Fruit fly (Drosophila melanogaster) whole organism, embryonic: ENCODE results near the gene CG43980.
A peak's percentile ranks its signal among the peaks of the same experiment; 100 is the strongest.

Experiments used
- CG10543 ChIP-seq: fragments of 200-800 bp; sonication (Bioruptor generic); optimal IDR thresholded peaks from 3 replicates; lab custom pipeline; 2017; ENCODE audit warnings: missing biosample characterization, mild to moderate bottlenecking, missing genetic modification characterization, moderate library complexity
- CG11456 ChIP-seq: fragments of 200-800 bp; sonication (Bioruptor generic); IDR thresholded peaks from 3 replicates; pipeline ENCODE4 v1.3.6; 2022; ENCODE audit warnings: missing biosample characterization, missing genetic modification characterization
- CG11723 ChIP-seq: fragments of 200-800 bp; sonication (Bioruptor generic); optimal IDR thresholded peaks from 2 replicates; lab custom pipeline; 2017; ENCODE audit warnings: missing biosample characterization, mild to moderate bottlenecking, missing genetic modification characterization
- CG12219 ChIP-seq: fragments of 200-800 bp; sonication (Bioruptor generic); optimal IDR thresholded peaks from 3 replicates; lab custom pipeline; 2018; ENCODE audit warnings: missing biosample characterization, mild to moderate bottlenecking, missing genetic modification characterization
- CG12769 ChIP-seq: fragments of 200-800 bp; sonication (Bioruptor generic); optimal IDR thresholded peaks from 2 replicates; lab custom pipeline; 2019; ENCODE audit warnings: missing biosample characterization, mild to moderate bottlenecking, missing genetic modification characterization, moderate library complexity
- CG12942 ChIP-seq: fragments of 200-800 bp; sonication (Bioruptor generic); optimal IDR thresholded peaks from 3 replicates; lab custom pipeline; 2016; ENCODE audit warnings: missing biosample characterization, missing genetic modification characterization
- CG13424 ChIP-seq: fragments of 200-800 bp; sonication (Bioruptor generic); optimal IDR thresholded peaks from 2 replicates; lab custom pipeline; 2019; ENCODE audit warnings: missing biosample characterization, mild to moderate bottlenecking, missing genetic modification characterization, moderate library complexity
- CG14710 ChIP-seq: fragments of 200-800 bp; sonication (Bioruptor generic); optimal IDR thresholded peaks from 3 replicates; lab custom pipeline; 2019; ENCODE audit warnings: missing biosample characterization, mild to moderate bottlenecking, missing genetic modification characterization, moderate library complexity
- CG15073 ChIP-seq: fragments of 200-800 bp; sonication (Bioruptor generic); optimal IDR thresholded peaks from 2 replicates; lab custom pipeline; 2016; ENCODE audit warnings: missing biosample characterization, missing genetic modification characterization
- CG16813 ChIP-seq: fragments of 200-800 bp; sonication (Bioruptor generic); IDR thresholded peaks from 3 replicates; pipeline ENCODE4 v1.3.6; 2022; ENCODE audit warnings: missing biosample characterization, missing genetic modification characterization; ENCODE audit not compliant: partially characterized antibody
- CG17829 ChIP-seq: fragments of 200-800 bp; optimal IDR thresholded peaks from 2 replicates; lab custom pipeline; 2019; ENCODE audit warnings: missing biosample characterization, mild to moderate bottlenecking, missing genetic modification characterization, moderate library complexity
- CG2129 ChIP-seq: fragments of 200-800 bp; sonication (Bioruptor generic); IDR thresholded peaks from 2 replicates; pipeline ENCODE4 v1.3.6; 2022; ENCODE audit warnings: missing biosample characterization, missing genetic modification characterization; ENCODE audit not compliant: partially characterized antibody
- CG31388 ChIP-seq: fragments of 200-800 bp; sonication (Bioruptor generic); optimal IDR thresholded peaks from 2 replicates; lab custom pipeline; 2016; ENCODE audit warnings: missing biosample characterization, missing genetic modification characterization
- CG4328 ChIP-seq: fragments of 200-800 bp; sonication (Bioruptor generic); optimal IDR thresholded peaks from 3 replicates; lab custom pipeline; 2017; ENCODE audit warnings: missing biosample characterization, missing genetic modification reagents, missing genetic modification characterization
- CG4404 ChIP-seq: fragments of 200-800 bp; sonication (Bioruptor generic); IDR thresholded peaks from 2 replicates; pipeline ENCODE4 v1.3.6; 2022; ENCODE audit warnings: missing biosample characterization, missing genetic modification characterization
- CG4424 ChIP-seq: fragments of 200-800 bp; sonication (Bioruptor generic); optimal IDR thresholded peaks from 3 replicates; lab custom pipeline; 2016; ENCODE audit warnings: missing biosample characterization, missing genetic modification characterization
- CG6689 ChIP-seq: fragments of 200-800 bp; sonication (Bioruptor generic); IDR thresholded peaks from 2 replicates; pipeline ENCODE4 v1.3.6; 2022; ENCODE audit warnings: missing biosample characterization, missing genetic modification characterization
- CG8765 ChIP-seq: fragments of 200-800 bp; sonication (Bioruptor generic); IDR thresholded peaks from 2 replicates; pipeline ENCODE4 v1.3.6; 2022; ENCODE audit warnings: missing biosample characterization, missing genetic modification characterization
- CG9609 ChIP-seq: fragments of 200-800 bp; sonication (Bioruptor generic); optimal IDR thresholded peaks from 3 replicates; lab custom pipeline; 2016; ENCODE audit warnings: missing biosample characterization, missing genetic modification characterization
- Chrac-16 ChIP-seq: fragments of 200-800 bp; sonication (Bioruptor generic); optimal IDR thresholded peaks from 3 replicates; lab custom pipeline; 2016; ENCODE audit warnings: missing biosample characterization, missing genetic modification characterization
- CkIIα-i1 ChIP-seq: fragments of 200-800 bp; sonication (Bioruptor generic); IDR thresholded peaks from 2 replicates; pipeline ENCODE4 v1.3.6; 2022; ENCODE audit warnings: missing biosample characterization, missing genetic modification characterization
- CoRest ChIP-seq: fragments of 200-800 bp; sonication (Bioruptor generic); optimal IDR thresholded peaks from 3 replicates; lab custom pipeline; 2018; ENCODE audit warnings: missing biosample characterization, mild to moderate bottlenecking, missing genetic modification characterization, moderate library complexity
- Dip2 ChIP-seq: fragments of 200-800 bp; sonication (Bioruptor generic); IDR thresholded peaks from 2 replicates; pipeline ENCODE4 v1.3.6; 2022; ENCODE audit warnings: missing biosample characterization, missing genetic modification characterization
- Dip3 ChIP-seq: fragments of 200-800 bp; sonication (Bioruptor generic); optimal IDR thresholded peaks from 3 replicates; lab custom pipeline; 2016; ENCODE audit warnings: missing biosample characterization, missing genetic modification characterization
- H2.0 ChIP-seq: fragments of 200-800 bp; sonication (Bioruptor generic); IDR thresholded peaks from 2 replicates; pipeline ENCODE4 v1.3.6; 2022; ENCODE audit warnings: missing biosample characterization, missing genetic modification characterization
- HLH4C ChIP-seq: fragments of 200-800 bp; sonication (Bioruptor generic); IDR thresholded peaks from 3 replicates; pipeline ENCODE4 v1.3.6; 2022; ENCODE audit warnings: missing biosample characterization, missing genetic modification characterization; ENCODE audit not compliant: partially characterized antibody
- Hr51 ChIP-seq, 2 experiments: fragments of 200-800 bp; sonication (Bioruptor generic); optimal IDR thresholded peaks; 2 replicates in 1 of 2; 3 replicates in 1 of 2; lab custom pipeline; 2016 to 2018; ENCODE audit warnings: missing biosample characterization in 2 of 2, missing genetic modification characterization in 2 of 2, mild to moderate bottlenecking in 1 of 2, moderate library complexity in 1 of 2
- Max ChIP-seq: fragments of 200-800 bp; sonication (Bioruptor generic); optimal IDR thresholded peaks from 2 replicates; lab custom pipeline; 2016; ENCODE audit warnings: missing biosample characterization, mild to moderate bottlenecking, missing genetic modification characterization
- Neu2 ChIP-seq: fragments of 200-800 bp; sonication (Bioruptor generic); optimal IDR thresholded peaks from 3 replicates; lab custom pipeline; 2016; ENCODE audit warnings: missing biosample characterization, missing genetic modification characterization, borderline replicate concordance
- Oli ChIP-seq: fragments of 200-800 bp; sonication (Bioruptor generic); optimal IDR thresholded peaks from 2 replicates; lab custom pipeline; 2018; ENCODE audit warnings: missing biosample characterization, mild to moderate bottlenecking, missing genetic modification characterization, moderate library complexity
- Rx ChIP-seq: fragments of 200-800 bp; sonication (Bioruptor generic); IDR thresholded peaks from 2 replicates; pipeline ENCODE4 v1.3.6; 2022; ENCODE audit warnings: missing biosample characterization, missing genetic modification characterization
- Stat92E ChIP-seq, 3 experiments: fragments of >200 bp in 2 of 3; fragments of 200-800 bp in 1 of 3; sonication (Bioruptor generic) in 1 of 3; optimal IDR thresholded peaks; 2 replicates each; lab custom pipeline; 2017 to 2019; ENCODE audit warnings: missing biosample characterization in 3 of 3, missing genetic modification characterization in 3 of 3, mild to moderate bottlenecking in 1 of 3, moderate library complexity in 1 of 3
- TFAM ChIP-seq: fragments of 200-800 bp; sonication (Bioruptor generic); optimal IDR thresholded peaks from 2 replicates; lab custom pipeline; 2017; ENCODE audit warnings: missing biosample characterization, missing genetic modification characterization, inconsistent platforms
- caup ChIP-seq: fragments of 200-800 bp; sonication (Bioruptor generic); optimal IDR thresholded peaks from 3 replicates; lab custom pipeline; 2017; ENCODE audit warnings: missing biosample characterization, mild to moderate bottlenecking, missing genetic modification characterization, moderate library complexity; ENCODE audit not compliant: severe bottlenecking
- chm ChIP-seq: fragments of 200-800 bp; sonication (Bioruptor generic); IDR thresholded peaks from 2 replicates; pipeline ENCODE4 v1.3.6; 2022; ENCODE audit warnings: missing biosample characterization, missing genetic modification characterization
- crp ChIP-seq, 2 experiments: fragments of 200-800 bp; sonication (Bioruptor generic); optimal IDR thresholded peaks; 2 replicates in 1 of 2; 3 replicates in 1 of 2; lab custom pipeline; 2017; ENCODE audit warnings: missing biosample characterization in 2 of 2, missing genetic modification characterization in 2 of 2, mild to moderate bottlenecking in 1 of 2, moderate library complexity in 1 of 2
- gro ChIP-seq: fragments of 200-800 bp; sonication (Bioruptor generic); optimal IDR thresholded peaks from 2 replicates; lab custom pipeline; 2016; ENCODE audit warnings: missing biosample characterization, missing genetic modification characterization
- hbn ChIP-seq: fragments of 200-800 bp; sonication (Bioruptor generic); IDR thresholded peaks from 2 replicates; pipeline ENCODE4 v1.3.6; 2022; ENCODE audit warnings: missing biosample characterization, missing genetic modification characterization; ENCODE audit not compliant: partially characterized antibody
- ind ChIP-seq: fragments of 200-800 bp; sonication (Bioruptor generic); optimal IDR thresholded peaks from 3 replicates; lab custom pipeline; 2016; ENCODE audit warnings: missing biosample characterization, missing genetic modification characterization
- inv ChIP-seq: fragments of 200-800 bp; sonication (Bioruptor generic); IDR thresholded peaks from 2 replicates; pipeline ENCODE4 v1.3.6; 2022; ENCODE audit warnings: missing biosample characterization, missing genetic modification characterization; ENCODE audit not compliant: partially characterized antibody
- klu ChIP-seq: fragments of 200-800 bp; sonication (Bioruptor generic); IDR thresholded peaks from 2 replicates; pipeline ENCODE4 v1.3.6; 2022; ENCODE audit warnings: missing biosample characterization, missing genetic modification characterization
- nau ChIP-seq: fragments of 200-800 bp; sonication (Bioruptor generic); optimal IDR thresholded peaks from 3 replicates; lab custom pipeline; 2017; ENCODE audit warnings: missing biosample characterization, mild to moderate bottlenecking, missing genetic modification characterization, missing genetic modification reagents
- oc ChIP-seq: fragments of 200-800 bp; sonication (Bioruptor generic); optimal IDR thresholded peaks from 2 replicates; lab custom pipeline; 2018; ENCODE audit warnings: missing biosample characterization, mild to moderate bottlenecking, missing genetic modification characterization, moderate library complexity
- pnt ChIP-seq: fragments of 200-800 bp; sonication (Bioruptor generic); optimal IDR thresholded peaks from 3 replicates; lab custom pipeline; 2016; ENCODE audit warnings: missing biosample characterization, missing genetic modification characterization
- scrt ChIP-seq: fragments of 200-800 bp; sonication (Bioruptor generic); optimal IDR thresholded peaks from 2 replicates; lab custom pipeline; 2018; ENCODE audit warnings: missing biosample characterization, mild to moderate bottlenecking, missing genetic modification characterization, moderate library complexity
- ttk ChIP-seq: fragments of 200-800 bp; sonication (Bioruptor generic); IDR thresholded peaks from 2 replicates; pipeline ENCODE4 v2.1.2; 2022; ENCODE audit warnings: missing biosample characterization, missing genetic modification characterization
- tx ChIP-seq: fragments of 200-800 bp; sonication (Bioruptor generic); optimal IDR thresholded peaks from 2 replicates; lab custom pipeline; 2016; ENCODE audit warnings: missing biosample characterization, missing genetic modification characterization
- z ChIP-seq: fragments of 200-800 bp; sonication (Bioruptor generic); IDR thresholded peaks from 3 replicates; pipeline ENCODE4 v1.3.6; 2022; ENCODE audit warnings: missing biosample characterization, missing genetic modification characterization
- zen2 ChIP-seq: fragments of 200-800 bp; sonication (Bioruptor generic); IDR thresholded peaks from 3 replicates; pipeline ENCODE4 v1.3.6; 2022; ENCODE audit warnings: missing biosample characterization, missing genetic modification characterization; ENCODE audit not compliant: partially characterized antibody

Gene CG43980

dm6 chr3L:21604265-21604664 is 40.5 kb upstream of the CG43980 start (continued):
- peak; percentile 47 for TF ChIP-seq caup (GFP tag; lab: Kevin White, UChicago)
- TF ChIP-seq Chrac-16: peak; percentile 80
- TF ChIP-seq CoRest (tag; lab: Kevin White, UChicago): peak; percentile 54
- TF ChIP-seq CG31388 (GFP tag; lab: Kevin White, UChicago): peak; percentile 16
- TF ChIP-seq CG14710 (tag; lab: Kevin White, UChicago): peak; percentile 32
- TF ChIP-seq CkIIα-i1 (GFP tag; lab: Robert Waterston, UW): no peak
- TF ChIP-seq CG8765 (GFP tag; lab: Robert Waterston, UW): peak; percentile 45; the same call in 1 of the 2 replicates
- TF ChIP-seq tx: peak; percentile 4
- no peak for TF ChIP-seq hbn (GFP tag; lab: Robert Waterston, UW)
- peak; percentile 93 for TF ChIP-seq CG11456 (GFP tag; lab: Robert Waterston, UW)
- TF ChIP-seq Dip3: peak; percentile 40
- no peak for TF ChIP-seq TFAM
- peak; percentile 56 for TF ChIP-seq CG4424 (GFP tag; lab: Kevin White, UChicago)
- TF ChIP-seq CG4404 (GFP tag; lab: Robert Waterston, UW): no peak
- 0 out of 2 replicates have a peak, but pooled peaks have one; percentile 26 for TF ChIP-seq H2.0 (GFP tag; lab: Robert Waterston, UW)
- peak; percentile 99 for TF ChIP-seq Dip2 (GFP tag; lab: Robert Waterston, UW)
- TF ChIP-seq pnt (GFP tag; lab: Kevin White, UChicago): peak; percentile 75
- TF ChIP-seq HLH4C (GFP tag; lab: Robert Waterston, UW): 0 out of 3 replicates have a peak, but pooled peaks have one; percentile 17
- no peak for TF ChIP-seq inv
- peak; percentile 42 for TF ChIP-seq ind
- TF ChIP-seq CG10543: no peak
- peak; percentile 44 for TF ChIP-seq Rx (GFP tag; lab: Robert Waterston, UW)
- TF ChIP-seq CG12219 (GFP tag; lab: Kevin White, UChicago): no peak
- peak; percentile 49 for TF ChIP-seq CG9609 (GFP tag; lab: Kevin White, UChicago)
- no peak for TF ChIP-seq CG12769 (tag; lab: Kevin White, UChicago)
- TF ChIP-seq Stat92E (GFP tag; optimal IDR thresholded peaks at IDR 0.05; lab: Kevin White, UChicago): peak in 1 of 3 experiments; percentile 18
- no peak for TF ChIP-seq klu
- no peak for TF ChIP-seq CG15073 (GFP tag; lab: Kevin White, UChicago)
- TF ChIP-seq Oli (tag; lab: Kevin White, UChicago): no peak
- TF ChIP-seq zen2 (GFP tag; lab: Robert Waterston, UW): no peak
- peak; percentile 51 for TF ChIP-seq CG17829 (tag; lab: Kevin White, UChicago)
- TF ChIP-seq Neu2 (GFP tag; lab: Kevin White, UChicago): no peak
- no peak for TF ChIP-seq crp (GFP tag; optimal IDR thresholded peaks at IDR 0.05; lab: Kevin White, UChicago)
- peak; percentile 54; the same call in 2 of the 3 replicates for TF ChIP-seq CG16813 (GFP tag; lab: Robert Waterston, UW)
- TF ChIP-seq CG4328 (GFP tag; lab: Kevin White, UChicago): no peak
- no peak for TF ChIP-seq CG2129 (GFP tag; lab: Robert Waterston, UW)
- peak; percentile 35 for TF ChIP-seq CG12942 (GFP tag; lab: Kevin White, UChicago)
- peak; percentile 16 for TF ChIP-seq Max (GFP tag; lab: Kevin White, UChicago)
- no peak for TF ChIP-seq gro
- peak in 1 of 2 experiments; percentile 16 for TF ChIP-seq Hr51 (GFP tag; optimal IDR thresholded peaks at IDR 0.05; lab: Kevin White, UChicago)
- TF ChIP-seq CG6689 (GFP tag; lab: Robert Waterston, UW): no peak
- no peak; the same call in 1 of the 2 replicates for TF ChIP-seq chm (GFP tag; lab: Robert Waterston, UW)
- no peak for TF ChIP-seq CG13424
- TF ChIP-seq scrt (GFP tag; lab: Kevin White, UChicago): no peak
- no peak for TF ChIP-seq CG11723
- TF ChIP-seq oc (tag; lab: Kevin White, UChicago): no peak
- TF ChIP-seq nau: no peak
- TF ChIP-seq z (GFP tag; lab: Robert Waterston, UW): no peak
- peak; percentile 49; the same call in 1 of the 2 replicates for TF ChIP-seq ttk
